Fruit fly (Drosophila melanogaster): ENCODE data around the gene Tbcd.

DNA sequence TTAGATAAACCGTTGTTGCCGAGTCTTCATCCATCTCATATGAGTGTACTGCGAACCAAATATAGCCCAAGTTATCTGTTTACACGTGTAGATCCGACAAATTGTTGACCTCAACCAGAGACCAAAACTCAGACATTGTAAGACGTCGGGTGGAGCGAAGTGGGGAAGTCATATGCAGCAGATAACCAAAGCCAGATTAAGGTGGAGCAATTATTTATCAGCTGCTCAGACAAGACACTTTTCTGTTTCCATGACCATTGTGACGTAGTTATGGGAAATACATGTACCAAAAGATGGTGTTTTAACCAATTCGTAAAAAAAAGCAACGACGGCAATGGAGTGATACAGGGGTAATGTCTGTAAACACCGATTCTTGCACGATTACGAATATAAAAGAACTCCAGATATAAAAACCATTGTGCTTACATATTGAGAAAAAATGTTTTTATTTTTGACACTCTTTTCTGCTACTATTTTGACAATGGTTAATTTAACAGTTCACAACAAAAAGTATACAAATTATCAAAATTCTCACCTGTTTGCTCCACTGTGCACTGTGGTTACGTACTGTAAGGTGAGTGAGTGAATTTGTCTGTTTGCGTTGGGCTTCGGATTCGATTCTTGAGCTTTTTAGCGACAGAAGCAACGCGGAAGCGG lies 30.1 kb downstream of the Tbcd start:
- no peak for TF ChIP-seq insv (optimal IDR thresholded peaks at IDR 0.05)
- TF ChIP-seq ttk (optimal IDR thresholded peaks at IDR 0.05), result no peak
- TF ChIP-seq h (optimal IDR thresholded peaks at IDR 0.05), result no peak
- no peak for TF ChIP-seq Sin3A (optimal IDR thresholded peaks at IDR 0.05)
- TF ChIP-seq Myc (optimal IDR thresholded peaks at IDR 0.05), result no peak

All from Kc167 (cell line).